Worm (Caenorhabditis elegans): Measurements from ENCODE around the gene cutl-28.

ce11 chrIV:716323-716722 is 32.0 kb downstream of the cutl-28 start, which contains the start of gene clec-164:
- TF ChIP-seq nhr-43 (tag; optimal IDR thresholded peaks at IDR 0.05; ENCODE audit: poor library complexity, severe bottlenecking) (no peak), nhr-237 (tag; optimal IDR thresholded peaks at IDR 0.05) (no peak), nhr-12 (tag; optimal IDR thresholded peaks at IDR 0.05) (no peak), mdl-1 (tag; optimal IDR thresholded peaks at IDR 0.05) (no peak), ceh-82 (tag; optimal IDR thresholded peaks at IDR 0.05) (no peak), ceh-16 (tag; optimal IDR thresholded peaks at IDR 0.05) (no peak), mml-1 (tag; optimal IDR thresholded peaks at IDR 0.05) (no peak), nhr-77 (tag; optimal IDR thresholded peaks at IDR 0.05) (no peak), egl-5 (tag; optimal IDR thresholded peaks at IDR 0.05) (no peak), nhr-11 (tag; optimal IDR thresholded peaks at IDR 0.05) (no peak), unc-39 (tag; optimal IDR thresholded peaks at IDR 0.05) (no peak), fkh-2 (tag; optimal IDR thresholded peaks at IDR 0.05) (no peak)
